Fruit fly (Drosophila melanogaster): Measurements from ENCODE around the gene SH3PX1.
A peak's percentile ranks its signal among the peaks of the same experiment; 100 is the strongest.

SH3PX1 gene

DNA sequence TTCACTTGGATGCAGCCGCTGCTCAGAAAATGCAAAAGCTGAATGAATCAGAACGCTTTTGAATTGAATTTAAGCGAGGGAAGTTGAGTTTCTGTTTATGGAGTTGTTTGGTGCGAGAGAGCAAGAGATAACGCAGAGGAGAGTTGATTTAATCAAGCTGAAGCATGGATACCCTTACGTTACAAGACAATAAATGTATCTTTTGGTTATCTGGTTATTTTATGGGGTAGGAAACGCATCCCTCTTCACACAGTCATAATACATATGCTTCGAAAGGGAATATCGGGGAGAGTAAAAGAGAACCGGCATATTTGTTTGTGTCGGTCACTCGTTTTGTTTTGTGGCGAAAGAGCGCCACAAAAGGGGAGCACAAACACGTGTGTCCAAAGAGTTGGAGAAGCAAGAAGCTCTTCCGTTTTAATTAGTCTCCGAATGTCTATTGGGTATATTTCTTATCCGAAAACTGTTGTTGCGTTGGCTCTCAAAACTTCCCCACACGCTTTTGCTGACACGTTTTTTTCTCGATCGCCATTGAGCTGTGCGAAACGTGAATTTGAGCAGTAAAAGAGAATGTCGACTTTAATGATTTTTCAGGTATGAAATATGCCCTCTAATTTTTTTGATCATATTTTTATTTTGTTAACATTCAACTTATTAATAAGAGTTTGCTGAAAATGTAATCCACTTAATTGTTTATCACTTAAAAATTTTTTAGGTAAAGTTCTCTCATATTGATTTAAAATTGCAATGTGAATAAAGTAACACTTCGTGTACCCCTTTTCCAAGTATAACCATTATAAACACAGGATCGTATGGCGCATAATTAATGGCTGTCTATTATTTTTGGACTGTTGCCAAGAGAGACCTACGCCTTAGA lies 16.7 kb downstream of the SH3PX1 start, which contains the start of gene Prps (continued):
- TF ChIP-seq CG3163 (GFP tag; optimal IDR thresholded peaks at IDR 0.05) (peak; percentile 97), lbe (GFP tag; optimal IDR thresholded peaks at IDR 0.05) (peak; percentile 85), CG5245 (GFP tag; optimal IDR thresholded peaks at IDR 0.05) (peak; percentile 56), bsh (GFP tag; optimal IDR thresholded peaks at IDR 0.05) (peak; percentile 60 to 72), CG16815 (GFP tag; optimal IDR thresholded peaks at IDR 0.05) (peak; percentile 19), CG2889 (GFP tag; IDR thresholded peaks at IDR 0.05) (peak; percentile 52; the same call in 1 of the 3 replicates), CG8765 (GFP tag; IDR thresholded peaks at IDR 0.05) (peak; percentile 58; the same call in 1 of the 2 replicates), ERR (GFP tag; optimal IDR thresholded peaks at IDR 0.05) (peak; percentile 72), CG13894 (tag; optimal IDR thresholded peaks at IDR 0.05) (peak; percentile 85), pum (GFP tag; optimal IDR thresholded peaks at IDR 0.05) (peak; percentile 72), bab2 (GFP tag; optimal IDR thresholded peaks at IDR 0.05) (peak; percentile 60), Ravus (GFP tag; IDR thresholded peaks at IDR 0.05) (peak; percentile 40), mam (GFP tag; optimal IDR thresholded peaks at IDR 0.05) (peak; percentile 88), Oaz (GFP tag; IDR thresholded peaks at IDR 0.05) (no peak; the same call in 1 of the 2 replicates), danr (GFP tag; IDR thresholded peaks at IDR 0.05) (no peak), grn (GFP tag; optimal IDR thresholded peaks at IDR 0.05) (peak; percentile 52), pros (GFP tag; optimal IDR thresholded peaks at IDR 0.05) (peak; percentile 61), CG11093 (GFP tag; IDR thresholded peaks at IDR 0.05) (peak; percentile 61; the same call in 1 of the 3 replicates), Dbx (GFP tag; IDR thresholded peaks at IDR 0.05) (peak; percentile 82), org-1 (GFP tag; optimal IDR thresholded peaks at IDR 0.05) (peak; percentile 74), ranshi (GFP tag; IDR thresholded peaks at IDR 0.05) (peak; percentile 85), CG18764 (GFP tag; optimal IDR thresholded peaks at IDR 0.05) (peak; percentile 54), Dfd (GFP tag; optimal IDR thresholded peaks at IDR 0.05) (no peak), CG13296 (GFP tag; optimal IDR thresholded peaks at IDR 0.05) (peak; percentile 79), ase (GFP tag; IDR thresholded peaks at IDR 0.05) (peak; percentile 70; the same call in 2 of the 3 replicates), Fer3 (tag; optimal IDR thresholded peaks at IDR 0.05) (peak; percentile 83), gsb-n (tag; optimal IDR thresholded peaks at IDR 0.05) (peak; percentile 41), Stat92E (GFP tag; optimal IDR thresholded peaks at IDR 0.05) (peak in 1 of 3 experiments; percentile 68), tll (GFP tag; optimal IDR thresholded peaks at IDR 0.05) (no peak), salm (tag; optimal IDR thresholded peaks at IDR 0.05) (peak; percentile 42), CG14965 (GFP tag; optimal IDR thresholded peaks at IDR 0.05; ENCODE audit: borderline replicate concordance) (no peak), jumu (GFP tag; optimal IDR thresholded peaks at IDR 0.05) (peak; percentile 82), Opbp (GFP tag; IDR thresholded peaks at IDR 0.05; ENCODE audit: partially characterized antibody) (no peak), CG17612 (GFP tag; IDR thresholded peaks at IDR 0.05) (no peak), B-H2 (GFP tag; optimal IDR thresholded peaks at IDR 0.05) (peak; percentile 62), Eip74EF (GFP tag; optimal IDR thresholded peaks at IDR 0.05) (peak in 1 of 2 experiments; percentile 80), gcm2 (GFP tag; optimal IDR thresholded peaks at IDR 0.05) (peak; percentile 49), CG31441 (GFP tag; IDR thresholded peaks at IDR 0.05) (peak; percentile 67), Side (GFP tag; optimal IDR thresholded peaks at IDR 0.05) (peak; percentile 79), toy (GFP tag; IDR thresholded peaks at IDR 0.05) (peak; percentile 66), sisA (GFP tag; IDR thresholded peaks at IDR 0.05) (peak; percentile 80), ken (GFP tag; IDR thresholded peaks at IDR 0.05) (peak; percentile 83), Deaf1 (tag; optimal IDR thresholded peaks at IDR 0.05) (peak; percentile 54), aop (GFP tag; IDR thresholded peaks at IDR 0.05) (no peak), CHES-1-like (GFP tag; optimal IDR thresholded peaks at IDR 0.05) (peak; percentile 78), CG17802 (tag; optimal IDR thresholded peaks at IDR 0.05) (peak; percentile 36), CG2678 (tag; optimal IDR thresholded peaks at IDR 0.05) (peak; percentile 76), CG12155 (GFP tag; optimal IDR thresholded peaks at IDR 0.05) (peak; percentile 59)

Measured in whole organism, embryonic.